Worm (Caenorhabditis elegans) whole organism, L3 larva: ENCODE results near the gene clec-174.

Source experiments
- aly-2 ChIP-seq: fragments of 150-350 bp; optimal IDR thresholded peaks from 2 replicates; lab custom pipeline; 2014; ENCODE audit warnings: missing biosample characterization, missing genetic modification characterization
- nhr-12 ChIP-seq: fragments of 150-350 bp; optimal IDR thresholded peaks from 2 replicates; lab custom pipeline; 2014; ENCODE audit warnings: missing biosample characterization, missing genetic modification characterization
- sea-2 ChIP-seq: fragments of 150-350 bp; sonication (generic microtip); optimal IDR thresholded peaks from 4 replicates; lab custom pipeline; 2014; ENCODE audit warnings: missing biosample characterization, missing genetic modification reagents, missing genetic modification characterization
- ztf-4 ChIP-seq: fragments of 150-350 bp; optimal IDR thresholded peaks from 2 replicates; lab custom pipeline; 2014; ENCODE audit warnings: missing biosample characterization, missing genetic modification characterization

DNA sequence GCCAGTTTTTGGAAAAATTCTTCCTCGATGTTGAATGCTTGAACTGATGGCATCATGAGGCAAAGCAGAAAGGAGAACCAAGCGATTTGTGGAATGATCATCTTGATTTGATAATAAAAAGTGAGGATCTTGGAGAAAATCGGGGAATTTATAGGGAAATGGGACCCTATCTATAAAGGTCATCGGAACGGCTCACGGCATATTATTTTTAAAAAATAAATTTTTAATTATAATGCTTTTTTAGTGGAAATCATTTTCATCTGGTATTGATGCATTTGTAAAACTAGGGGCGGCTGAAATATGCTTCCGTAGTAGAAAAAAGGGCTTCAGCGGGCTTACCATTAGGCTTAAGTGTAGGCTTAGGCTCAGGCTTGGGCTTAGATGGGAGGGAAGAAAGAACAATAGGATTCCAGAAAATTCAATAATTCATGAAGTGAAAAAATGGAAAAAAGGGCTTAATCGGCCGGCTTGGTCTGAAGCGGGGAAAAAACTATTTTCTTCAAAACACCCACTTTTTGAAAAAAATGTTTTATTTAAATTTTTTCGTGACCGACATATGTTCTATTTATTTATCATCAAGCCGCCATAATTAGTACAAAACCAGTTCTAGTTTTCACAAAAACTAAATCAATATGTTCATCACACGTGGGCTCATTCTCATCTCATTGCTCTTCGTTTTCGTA, 33.9 kb downstream of the clec-174 start, which contains the start of the genes F56D6.22 and F56D6.12:
- no peak for TF ChIP-seq ztf-4 (tag; lab: Kevin White, UChicago)
- TF ChIP-seq nhr-12 (tag; lab: Kevin White, UChicago), result no peak
- no peak for TF ChIP-seq aly-2 (tag; lab: Kevin White, UChicago)
- no peak for TF ChIP-seq sea-2 (GFP tag; lab: Kevin White, UChicago)
